Worm (Caenorhabditis elegans): ENCODE measurements around the gene mrps-24.

DNA sequence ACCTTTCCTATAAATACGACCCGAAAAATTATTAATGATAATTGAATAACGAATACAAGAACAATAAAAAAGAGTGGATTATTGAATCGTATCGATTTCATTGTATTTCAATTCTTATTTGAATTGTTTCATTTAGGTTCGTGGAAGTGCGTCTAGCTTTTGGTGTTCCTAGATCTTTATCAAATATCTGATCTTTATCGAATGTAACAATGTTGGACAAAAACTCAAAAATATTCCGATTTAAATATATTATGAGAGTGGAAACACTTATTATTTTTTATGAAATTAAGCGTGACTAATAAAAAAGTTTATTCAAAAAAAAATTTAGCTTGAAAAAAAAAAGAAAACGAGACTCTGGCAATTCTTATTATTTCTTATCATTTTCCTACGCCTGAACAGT is 22.1 kb downstream of the mrps-24 start, which contains the start of the genes C50F7.9 and C50F7.3:
- TF ChIP-seq F44E2.7 (GFP tag; IDR thresholded peaks at IDR 0.05) (no peak), mep-1 (tag; optimal IDR thresholded peaks at IDR 0.05) (no peak), hlh-30 (tag; optimal IDR thresholded peaks at IDR 0.05; ENCODE audit: insufficient read depth) (no peak), ceh-28 (tag; optimal IDR thresholded peaks at IDR 0.05) (no peak), unc-62 (GFP tag; optimal IDR thresholded peaks at IDR 0.05 in 1 of 2) (no peak), unc-62 (tag; optimal IDR thresholded peaks at IDR 0.05) (no peak), fkh-10 (GFP tag; optimal IDR thresholded peaks at IDR 0.05) (no peak), spr-1 (tag; optimal IDR thresholded peaks at IDR 0.05) (no peak), saeg-2 (GFP tag; IDR thresholded peaks at IDR 0.05) (no peak), lim-7 (GFP tag; IDR thresholded peaks at IDR 0.05) (no peak), F26F4.8 (GFP tag; conservative IDR thresholded peaks at IDR 0.05) (no peak), nhr-48 (tag; optimal IDR thresholded peaks at IDR 0.05) (no peak)

Data from whole organism, L4 larva.